Worm (Caenorhabditis elegans): ENCODE results near the gene Y56A3A.2.

Y56A3A.2 gene

DNA sequence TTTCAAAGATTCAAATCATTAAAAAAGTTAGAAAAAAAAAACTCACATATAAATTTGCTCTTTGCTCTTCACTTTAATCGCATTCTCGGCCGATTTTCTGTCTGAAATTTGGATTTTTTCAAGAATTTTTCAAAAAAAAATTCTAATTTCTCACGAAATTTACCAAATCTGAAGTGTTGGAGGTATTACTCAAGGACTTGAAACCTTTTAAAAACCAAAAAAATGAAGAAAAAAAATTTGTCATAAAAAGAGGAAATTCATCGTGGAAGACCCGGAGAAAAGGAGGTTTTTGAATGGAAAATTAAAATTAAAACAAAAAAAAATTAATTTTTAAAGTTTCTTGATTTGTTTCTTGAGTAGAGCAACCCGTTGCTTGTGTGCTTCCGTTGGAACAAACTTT, at the start of gene Y56A3A.2:
TSS of gene Y56A3A.2 (minus strand) at position 101 of the 400 bp plus-strand sequence.
- no peak for TF ChIP-seq unc-86 (tag; optimal IDR thresholded peaks at IDR 0.05)
- TF ChIP-seq rnt-1 (tag; optimal IDR thresholded peaks at IDR 0.05): no peak
- no peak for TF ChIP-seq ceh-18 (tag; optimal IDR thresholded peaks at IDR 0.05)
- no peak for TF ChIP-seq unc-3 (GFP tag; conservative IDR thresholded peaks at IDR 0.05)
- TF ChIP-seq unc-3 (tag; optimal IDR thresholded peaks at IDR 0.05): no peak
- no peak for TF ChIP-seq ceh-19 (GFP tag; optimal IDR thresholded peaks at IDR 0.05)
- no peak for TF ChIP-seq pat-9 (tag; optimal IDR thresholded peaks at IDR 0.05)
- no peak for TF ChIP-seq fax-1 (tag; optimal IDR thresholded peaks at IDR 0.05)
- TF ChIP-seq ceh-45 (GFP tag; IDR thresholded peaks at IDR 0.05): no peak
- no peak for TF ChIP-seq ceh-14 (tag; optimal IDR thresholded peaks at IDR 0.05)
- TF ChIP-seq syd-9 (tag; optimal IDR thresholded peaks at IDR 0.05): no peak
- TF ChIP-seq dve-1 (tag; optimal IDR thresholded peaks at IDR 0.05): no peak
- no peak for TF ChIP-seq Y22D7AL.16 (tag; optimal IDR thresholded peaks at IDR 0.05)
- TF ChIP-seq lin-11 (tag; optimal IDR thresholded peaks at IDR 0.05): no peak
- TF ChIP-seq ceh-24 (tag; optimal IDR thresholded peaks at IDR 0.05): no peak
- TF ChIP-seq npax-4 (tag; optimal IDR thresholded peaks at IDR 0.05): no peak
- no peak for TF ChIP-seq dmd-4 (tag; optimal IDR thresholded peaks at IDR 0.05; ENCODE audit: borderline replicate concordance)

DNA sequence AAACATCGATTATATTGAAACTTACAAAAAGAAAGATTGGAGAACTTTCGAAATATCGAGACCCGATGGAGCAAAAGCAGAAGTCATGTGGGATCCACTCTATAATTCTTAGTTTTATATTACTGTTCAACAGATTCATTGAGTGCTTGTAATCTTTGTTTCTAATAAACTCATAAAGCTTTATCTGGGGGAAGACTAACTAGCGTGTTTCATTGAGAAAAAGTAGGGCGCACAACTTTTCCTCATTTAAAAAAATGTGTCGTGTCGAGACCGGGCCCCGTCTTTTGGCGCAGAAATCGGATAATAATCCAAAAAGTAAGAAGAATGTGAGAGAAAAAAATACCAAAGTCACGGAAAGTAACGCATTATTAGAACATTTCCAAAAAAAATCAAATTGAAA, 47.7 kb upstream of the Y56A3A.2 start, which contains the start of gene faah-4:
TSS of gene faah-4 (minus strand) at position 101 of the 400 bp plus-strand sequence.
- no peak for TF ChIP-seq K02D7.2 (tag; optimal IDR thresholded peaks at IDR 0.05)
- no peak for TF ChIP-seq dve-1 (tag; optimal IDR thresholded peaks at IDR 0.05)
- TF ChIP-seq ttx-3 (tag; optimal IDR thresholded peaks at IDR 0.05): no peak
- no peak for TF ChIP-seq gmeb-2 (tag; optimal IDR thresholded peaks at IDR 0.05)
- no peak for TF ChIP-seq nhr-232 (tag; optimal IDR thresholded peaks at IDR 0.05)
- TF ChIP-seq ceh-19 (GFP tag; optimal IDR thresholded peaks at IDR 0.05): no peak
- no peak for TF ChIP-seq ceh-34 (tag; optimal IDR thresholded peaks at IDR 0.05)
- no peak for TF ChIP-seq ahr-1 (tag; optimal IDR thresholded peaks at IDR 0.05)
- TF ChIP-seq che-1 (tag; optimal IDR thresholded peaks at IDR 0.05): no peak
- TF ChIP-seq ama-1 (optimal IDR thresholded peaks at IDR 0.05): no peak
- TF ChIP-seq ceh-22 (tag; optimal IDR thresholded peaks at IDR 0.05): no peak

DNA sequence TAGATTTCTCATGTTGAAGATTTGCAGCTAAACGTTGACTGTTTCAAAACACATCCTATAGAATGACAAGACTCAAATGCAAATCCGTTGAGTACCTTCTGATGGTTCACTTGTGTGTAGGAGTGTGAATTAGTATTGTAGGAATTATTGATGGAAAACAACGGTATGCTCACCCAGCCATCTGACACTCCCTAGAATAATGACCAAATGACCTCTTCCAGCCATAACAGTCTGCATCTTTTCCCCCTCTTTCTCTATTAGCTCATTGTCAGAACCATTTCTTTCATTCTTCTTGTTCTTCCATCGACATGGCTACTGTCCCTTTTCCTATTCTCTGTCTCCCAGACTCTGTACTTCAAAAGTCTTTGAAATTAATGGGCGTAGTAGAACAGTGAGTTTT, 46.6 kb upstream of the Y56A3A.2 start, which contains the start of gene fbxb-24:
TSS of gene fbxb-24 (plus strand) at position 301 of the 400 bp plus-strand sequence.
- TF ChIP-seq pqm-1 (tag; optimal IDR thresholded peaks at IDR 0.05) (no peak), sox-4 (tag; optimal IDR thresholded peaks at IDR 0.05) (no peak), hlh-8 (tag; optimal IDR thresholded peaks at IDR 0.05) (no peak), fkh-10 (GFP tag; optimal IDR thresholded peaks at IDR 0.05) (no peak), pha-4 (tag; optimal IDR thresholded peaks at IDR 0.05) (no peak), lin-11 (tag; optimal IDR thresholded peaks at IDR 0.05) (no peak), fkh-6 (tag; optimal IDR thresholded peaks at IDR 0.05) (no peak), Y22D7AL.16 (tag; optimal IDR thresholded peaks at IDR 0.05) (no peak), syd-9 (tag; optimal IDR thresholded peaks at IDR 0.05) (no peak), K09A11.1 (tag; optimal IDR thresholded peaks at IDR 0.05; ENCODE audit: insufficient read depth) (no peak), ceh-30 (tag; optimal IDR thresholded peaks at IDR 0.05) (no peak), hlh-13 (GFP tag; optimal IDR thresholded peaks at IDR 0.05) (no peak), ceh-31 (tag; optimal IDR thresholded peaks at IDR 0.05) (no peak), ceh-48 (tag; optimal IDR thresholded peaks at IDR 0.05) (no peak), ref-2 (tag; optimal IDR thresholded peaks at IDR 0.05) (no peak)

DNA sequence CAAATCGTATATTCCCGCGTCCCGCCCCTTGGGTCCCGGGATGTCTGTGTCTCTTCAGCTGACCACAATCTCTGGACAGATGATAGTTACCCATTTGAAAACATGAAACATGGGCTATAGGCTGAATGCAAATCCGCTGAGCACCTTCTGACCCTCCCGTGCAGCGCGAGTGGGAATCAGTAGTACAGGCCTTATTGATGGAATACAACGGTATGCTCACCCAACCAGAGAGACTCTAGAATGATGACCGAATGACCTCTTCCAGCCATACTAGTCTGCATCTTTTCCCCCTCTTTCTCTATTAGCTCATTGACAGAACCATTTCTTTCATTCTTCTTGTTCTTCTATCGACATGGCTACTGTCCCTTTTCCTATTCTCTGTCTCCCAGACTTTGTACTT, 45.1 kb upstream of the Y56A3A.2 start, which contains the start of gene sdz-33:
TSS of gene sdz-33 (plus strand) at position 301 of the 400 bp plus-strand sequence.
- no peak for TF ChIP-seq ceh-2 (tag; optimal IDR thresholded peaks at IDR 0.05)
- TF ChIP-seq ceh-34 (tag; optimal IDR thresholded peaks at IDR 0.05): no peak
- no peak for TF ChIP-seq K09A11.1 (tag; optimal IDR thresholded peaks at IDR 0.05; ENCODE audit: insufficient read depth)
- no peak for TF ChIP-seq ceh-18 (tag; optimal IDR thresholded peaks at IDR 0.05)
- no peak for TF ChIP-seq lim-6 (tag; optimal IDR thresholded peaks at IDR 0.05)
- no peak for TF ChIP-seq T23F11.4 (GFP tag; optimal IDR thresholded peaks at IDR 0.05)
- TF ChIP-seq ref-2 (tag; optimal IDR thresholded peaks at IDR 0.05): no peak
- no peak for TF ChIP-seq ceh-24 (tag; optimal IDR thresholded peaks at IDR 0.05)
- TF ChIP-seq pha-2 (tag; optimal IDR thresholded peaks at IDR 0.05): no peak
- no peak for TF ChIP-seq nfya-1 (tag; optimal IDR thresholded peaks at IDR 0.05)
- TF ChIP-seq ceh-45 (GFP tag; IDR thresholded peaks at IDR 0.05): no peak

Data from whole organism, late embryonic.